Fruit fly (Drosophila melanogaster) whole organism, embryonic: Measurements from ENCODE around the gene Msh6.
A peak's percentile ranks its signal among the peaks of the same experiment; 100 is the strongest.

Experiments used
- Atf6 ChIP-seq: fragments of 200-800 bp; sonication (Bioruptor generic); IDR thresholded peaks from 2 replicates; pipeline ENCODE4 v1.3.6; 2022; ENCODE audit warnings: missing biosample characterization, missing genetic modification characterization
- CG1024 ChIP-seq: fragments of 200-800 bp; sonication (Bioruptor generic); IDR thresholded peaks from 2 replicates; pipeline ENCODE4 v1.3.6; 2022; ENCODE audit warnings: missing biosample characterization, missing genetic modification characterization
- CG12391 ChIP-seq: fragments of 200-800 bp; sonication (Bioruptor generic); optimal IDR thresholded peaks from 3 replicates; lab custom pipeline; 2018; ENCODE audit warnings: missing biosample characterization, mild to moderate bottlenecking, missing genetic modification characterization, moderate library complexity
- CG17186 ChIP-seq: fragments of 200-800 bp; sonication (Bioruptor generic); optimal IDR thresholded peaks from 3 replicates; lab custom pipeline; 2017; ENCODE audit warnings: missing biosample characterization, missing genetic modification reagents, missing genetic modification characterization
- CG17802 ChIP-seq: fragments of 200-800 bp; sonication (Bioruptor generic); optimal IDR thresholded peaks from 2 replicates; lab custom pipeline; 2018; ENCODE audit warnings: missing biosample characterization, mild to moderate bottlenecking, missing genetic modification characterization, moderate library complexity
- CG18476 ChIP-seq: fragments of 200-800 bp; sonication (Bioruptor generic); optimal IDR thresholded peaks from 2 replicates; lab custom pipeline; 2016; ENCODE audit warnings: missing biosample characterization, mild to moderate bottlenecking, missing genetic modification characterization
- CG2712 ChIP-seq: fragments of 200-800 bp; optimal IDR thresholded peaks from 3 replicates; lab custom pipeline; 2019; ENCODE audit warnings: missing biosample characterization, mild to moderate bottlenecking, missing genetic modification characterization, moderate library complexity
- CG3281 ChIP-seq: fragments of 200-800 bp; sonication (Bioruptor generic); optimal IDR thresholded peaks from 3 replicates; lab custom pipeline; 2017; ENCODE audit warnings: missing biosample characterization, mild to moderate bottlenecking, missing genetic modification characterization
- CG3407 ChIP-seq: fragments of 200-800 bp; sonication (Bioruptor generic); optimal IDR thresholded peaks from 2 replicates; lab custom pipeline; 2018; ENCODE audit warnings: missing biosample characterization, mild to moderate bottlenecking, missing genetic modification characterization
- CG34376 ChIP-seq: fragments of 200-800 bp; sonication (Bioruptor generic); optimal IDR thresholded peaks from 2 replicates; lab custom pipeline; 2018; ENCODE audit warnings: missing biosample characterization, mild to moderate bottlenecking, missing genetic modification characterization
- CG5245 ChIP-seq: fragments of 200-800 bp; sonication (Bioruptor generic); optimal IDR thresholded peaks from 3 replicates; lab custom pipeline; 2016; ENCODE audit warnings: missing biosample characterization, missing genetic modification characterization
- CG5953 ChIP-seq: fragments of 200-800 bp; sonication (Bioruptor generic); IDR thresholded peaks from 2 replicates; pipeline ENCODE4 v1.3.6; 2022; ENCODE audit warnings: missing biosample characterization, missing genetic modification characterization
- CG7556 ChIP-seq: fragments of 200-800 bp; sonication (Bioruptor generic); optimal IDR thresholded peaks from 2 replicates; lab custom pipeline; 2017; ENCODE audit warnings: missing biosample characterization, mild to moderate bottlenecking, missing genetic modification characterization
- CG7987 ChIP-seq: fragments of 200-800 bp; sonication (Bioruptor generic); optimal IDR thresholded peaks from 2 replicates; lab custom pipeline; 2018; ENCODE audit warnings: missing biosample characterization, mild to moderate bottlenecking, missing genetic modification characterization, moderate library complexity
- CG9609 ChIP-seq: fragments of 200-800 bp; sonication (Bioruptor generic); optimal IDR thresholded peaks from 3 replicates; lab custom pipeline; 2016; ENCODE audit warnings: missing biosample characterization, missing genetic modification characterization
- CkIIα-i1 ChIP-seq: fragments of 200-800 bp; sonication (Bioruptor generic); IDR thresholded peaks from 2 replicates; pipeline ENCODE4 v1.3.6; 2022; ENCODE audit warnings: missing biosample characterization, missing genetic modification characterization
- CrebB ChIP-seq: fragments of 200-800 bp; sonication (Bioruptor generic); optimal IDR thresholded peaks from 3 replicates; lab custom pipeline; 2018; ENCODE audit warnings: missing biosample characterization, mild to moderate bottlenecking, missing genetic modification characterization
- Dek ChIP-seq: fragments of 200-800 bp; sonication (Bioruptor generic); optimal IDR thresholded peaks from 3 replicates; lab custom pipeline; 2019; ENCODE audit warnings: missing biosample characterization, mild to moderate bottlenecking, missing genetic modification characterization, moderate library complexity
- Elba2 ChIP-seq: fragments of 200-800 bp; sonication (Bioruptor generic); optimal IDR thresholded peaks from 3 replicates; lab custom pipeline; 2016; ENCODE audit warnings: missing biosample characterization, missing genetic modification characterization
- GATAe ChIP-seq: fragments of 200-800 bp; sonication (Bioruptor generic); conservative IDR thresholded peaks from 2 replicates; pipeline ENCODE4 v1.3.6; 2022; ENCODE audit warnings: missing biosample characterization, missing genetic modification characterization
- H15 ChIP-seq: fragments of 200-800 bp; sonication (Bioruptor generic); IDR thresholded peaks from 3 replicates; pipeline ENCODE4 v1.3.6; 2022; ENCODE audit warnings: missing biosample characterization, missing genetic modification characterization
- Mad ChIP-seq: fragments of 200-800 bp; sonication (Bioruptor generic); optimal IDR thresholded peaks from 2 replicates; lab custom pipeline; 2016; ENCODE audit warnings: missing biosample characterization, missing genetic modification characterization
- Max ChIP-seq: fragments of 200-800 bp; sonication (Bioruptor generic); optimal IDR thresholded peaks from 2 replicates; lab custom pipeline; 2016; ENCODE audit warnings: missing biosample characterization, mild to moderate bottlenecking, missing genetic modification characterization
- Mes4 ChIP-seq: fragments of 200-800 bp; sonication (Bioruptor generic); optimal IDR thresholded peaks from 2 replicates; lab custom pipeline; 2016; ENCODE audit warnings: missing biosample characterization, missing genetic modification characterization
- Neu2 ChIP-seq: fragments of 200-800 bp; sonication (Bioruptor generic); optimal IDR thresholded peaks from 3 replicates; lab custom pipeline; 2016; ENCODE audit warnings: missing biosample characterization, missing genetic modification characterization, borderline replicate concordance
- Rfx ChIP-seq: fragments of 200-800 bp; sonication (Bioruptor generic); IDR thresholded peaks from 2 replicates; pipeline ENCODE4 v1.3.6; 2022; ENCODE audit warnings: missing biosample characterization, missing genetic modification characterization
- Rx ChIP-seq: fragments of 200-800 bp; sonication (Bioruptor generic); IDR thresholded peaks from 2 replicates; pipeline ENCODE4 v1.3.6; 2022; ENCODE audit warnings: missing biosample characterization, missing genetic modification characterization
- Tbp ChIP-seq: fragments of >200 bp; optimal IDR thresholded peaks from 2 replicates; lab custom pipeline; 2018; ENCODE audit warnings: missing biosample characterization, missing genetic modification characterization
- Vsx1 ChIP-seq: fragments of 200-800 bp; sonication (Bioruptor generic); optimal IDR thresholded peaks from 2 replicates; lab custom pipeline; 2017; ENCODE audit warnings: missing biosample characterization, mild to moderate bottlenecking, missing genetic modification characterization, missing genetic modification reagents
- Xrp1 ChIP-seq: fragments of 200-800 bp; sonication (Bioruptor generic); IDR thresholded peaks from 2 replicates; pipeline ENCODE4 v1.3.6; 2022; ENCODE audit warnings: missing biosample characterization, missing genetic modification characterization
- ato ChIP-seq: fragments of 200-800 bp; sonication (Bioruptor generic); IDR thresholded peaks from 2 replicates; pipeline ENCODE4 v1.3.6; 2022; ENCODE audit warnings: missing biosample characterization, missing genetic modification characterization; ENCODE audit not compliant: partially characterized antibody
- btn ChIP-seq: fragments of 200-800 bp; sonication (Bioruptor generic); optimal IDR thresholded peaks from 2 replicates; lab custom pipeline; 2016; ENCODE audit warnings: missing biosample characterization, missing genetic modification characterization
- chinmo ChIP-seq: fragments of 200-800 bp; sonication (Bioruptor generic); IDR thresholded peaks from 4 replicates; pipeline ENCODE4 v1.3.6; 2022; ENCODE audit warnings: missing biosample characterization, missing genetic modification characterization; ENCODE audit not compliant: partially characterized antibody
- ci ChIP-seq: fragments of 200-800 bp; sonication (Bioruptor generic); IDR thresholded peaks from 3 replicates; pipeline ENCODE4 v1.3.6; 2022; ENCODE audit warnings: missing biosample characterization, missing genetic modification characterization
- corto ChIP-seq: fragments of 200-800 bp; sonication (Bioruptor generic); optimal IDR thresholded peaks from 2 replicates; lab custom pipeline; 2016; ENCODE audit warnings: missing biosample characterization, mild to moderate bottlenecking, missing genetic modification characterization, moderate library complexity
- dmrt11E ChIP-seq: fragments of 200-800 bp; sonication (Bioruptor generic); optimal IDR thresholded peaks from 3 replicates; lab custom pipeline; 2018; ENCODE audit warnings: missing biosample characterization, mild to moderate bottlenecking, missing genetic modification characterization, moderate library complexity
- esg ChIP-seq: fragments of 200-800 bp; sonication (Bioruptor generic); conservative IDR thresholded peaks from 2 replicates; pipeline ENCODE4 v1.3.6; 2022; ENCODE audit warnings: missing biosample characterization, missing genetic modification characterization
- fd102C ChIP-seq: fragments of 200-800 bp; sonication (Bioruptor generic); optimal IDR thresholded peaks from 2 replicates; lab custom pipeline; 2018; ENCODE audit warnings: missing biosample characterization, mild to moderate bottlenecking, missing genetic modification characterization, moderate library complexity
- gcm ChIP-seq: fragments of 200-800 bp; sonication (Bioruptor generic); optimal IDR thresholded peaks from 2 replicates; lab custom pipeline; 2019; ENCODE audit warnings: missing biosample characterization, mild to moderate bottlenecking, missing genetic modification characterization, moderate library complexity
- gem ChIP-seq: fragments of 200-800 bp; sonication (Bioruptor generic); optimal IDR thresholded peaks from 2 replicates; lab custom pipeline; 2019; ENCODE audit warnings: missing biosample characterization, mild to moderate bottlenecking, missing genetic modification characterization, moderate library complexity
- her ChIP-seq: fragments of 200-800 bp; sonication (Bioruptor generic); optimal IDR thresholded peaks from 2 replicates; lab custom pipeline; 2016; ENCODE audit warnings: missing biosample characterization, missing genetic modification characterization
- oc ChIP-seq: fragments of 200-800 bp; sonication (Bioruptor generic); optimal IDR thresholded peaks from 2 replicates; lab custom pipeline; 2018; ENCODE audit warnings: missing biosample characterization, mild to moderate bottlenecking, missing genetic modification characterization, moderate library complexity
- pnt ChIP-seq: fragments of 200-800 bp; sonication (Bioruptor generic); optimal IDR thresholded peaks from 3 replicates; lab custom pipeline; 2016; ENCODE audit warnings: missing biosample characterization, missing genetic modification characterization
- scrt ChIP-seq: fragments of 200-800 bp; sonication (Bioruptor generic); optimal IDR thresholded peaks from 2 replicates; lab custom pipeline; 2018; ENCODE audit warnings: missing biosample characterization, mild to moderate bottlenecking, missing genetic modification characterization, moderate library complexity
- tio ChIP-seq: fragments of 200-800 bp; sonication (Bioruptor generic); optimal IDR thresholded peaks from 2 replicates; lab custom pipeline; 2017; ENCODE audit warnings: missing biosample characterization, missing genetic modification characterization, inconsistent platforms
- tll ChIP-seq, 2 experiments: fragments of 200-800 bp in 1 of 2; fragments of >200 bp in 1 of 2; sonication (Bioruptor generic) in 1 of 2; optimal IDR thresholded peaks; 2 replicates each; lab custom pipeline; 2017 to 2019; ENCODE audit warnings: missing biosample characterization in 2 of 2, missing genetic modification characterization in 2 of 2, mild to moderate bottlenecking in 1 of 2, moderate library complexity in 1 of 2
- vfl ChIP-seq: fragments of 200-800 bp; sonication (Bioruptor generic); optimal IDR thresholded peaks from 2 replicates; lab custom pipeline; 2016; ENCODE audit warnings: missing biosample characterization, missing genetic modification characterization
- wdn ChIP-seq: fragments of 200-800 bp; sonication (Bioruptor generic); IDR thresholded peaks from 2 replicates; pipeline ENCODE4 v1.3.6; 2022; ENCODE audit warnings: missing biosample characterization, missing genetic modification characterization

Msh6 gene

dm6 chr3L:15136659-15137572 lies 21.4 kb downstream of the Msh6 start, which contains the start of gene CG12316 (continued):
- TF ChIP-seq CG12391 (tag; lab: Kevin White, UChicago) (peak; percentile 94), tio (GFP tag; lab: Kevin White, UChicago) (peak; percentile 79), CG7987 (GFP tag; lab: Kevin White, UChicago) (peak; percentile 85), tll (GFP tag; optimal IDR thresholded peaks at IDR 0.05; lab: Kevin White, UChicago) (peak in 1 of 2 experiments; percentile 4), ci (GFP tag; lab: Robert Waterston, UW) (peak; percentile 93), btn (GFP tag; lab: Kevin White, UChicago) (peak; percentile 87), Neu2 (GFP tag; lab: Kevin White, UChicago) (peak; percentile 87), Dek (tag; lab: Kevin White, UChicago) (peak; percentile 77), ato (GFP tag; lab: Robert Waterston, UW) (peak; percentile 36; the same call in 1 of the 2 replicates), CG2712 (tag; lab: Kevin White, UChicago) (peak; percentile 95), corto (GFP tag; lab: Kevin White, UChicago) (peak; percentile 82), CG34376 (GFP tag; lab: Kevin White, UChicago) (peak; percentile 94), CkIIα-i1 (GFP tag; lab: Robert Waterston, UW) (0 out of 2 replicates have a peak, but pooled peaks have one; percentile 34), CG1024 (GFP tag; lab: Robert Waterston, UW) (peak; percentile 82), CG7556 (GFP tag; lab: Kevin White, UChicago) (peak; percentile 93), Mad (peak; percentile 95), Elba2 (GFP tag; lab: Kevin White, UChicago) (peak; percentile 5), CG3281 (peak; percentile 91), pnt (GFP tag; lab: Kevin White, UChicago) (peak; percentile 80), CG5245 (peak; percentile 85), fd102C (GFP tag; lab: Kevin White, UChicago) (peak; percentile 76), chinmo (GFP tag; lab: Robert Waterston, UW) (0 out of 4 replicates have a peak, but pooled peaks have one; percentile 42), CG5953 (GFP tag; lab: Robert Waterston, UW) (peak; percentile 76), CG17802 (tag; lab: Kevin White, UChicago) (peak; percentile 77), Max (GFP tag; lab: Kevin White, UChicago) (peak; percentile 85), gcm (GFP tag; lab: Kevin White, UChicago) (peak; percentile 97), GATAe (GFP tag; lab: Robert Waterston, UW) (no peak; the same call in 1 of the 2 replicates), CG9609 (GFP tag; lab: Kevin White, UChicago) (peak; percentile 93), gem (tag; lab: Kevin White, UChicago) (peak; percentile 95), CG3407 (GFP tag; lab: Kevin White, UChicago) (peak; percentile 85), dmrt11E (tag; lab: Kevin White, UChicago) (peak; percentile 96), CrebB (tag; lab: Kevin White, UChicago) (peak; percentile 92), Rfx (GFP tag; lab: Robert Waterston, UW) (peak; percentile 87), CG17186 (peak; percentile 52), Rx (GFP tag; lab: Robert Waterston, UW) (peak; percentile 80), vfl (peak; percentile 84), her (GFP tag; lab: Kevin White, UChicago) (peak; percentile 91), Tbp (GFP tag; lab: Kevin White, UChicago) (no peak), Vsx1 (GFP tag; lab: Kevin White, UChicago) (peak; percentile 81), wdn (GFP tag; lab: Robert Waterston, UW) (peak; percentile 87), CG18476 (peak; percentile 89), H15 (peak; percentile 77), Mes4 (GFP tag; lab: Kevin White, UChicago) (peak; percentile 95), esg (GFP tag; lab: Robert Waterston, UW) (peak; percentile 83), oc (tag; lab: Kevin White, UChicago) (peak; percentile 89), Xrp1 (peak; percentile 93), Atf6 (GFP tag; lab: Robert Waterston, UW) (peak; percentile 91), scrt (GFP tag; lab: Kevin White, UChicago) (peak; percentile 88)
